Worm (Caenorhabditis elegans): ENCODE measurements around the gene M03C11.1.

ce11 chrIII:10353423-10353822 is 42.5 kb downstream of the M03C11.1 start:
- TF ChIP-seq sox-2 (GFP tag; IDR thresholded peaks at IDR 0.05), result no peak
- no peak for TF ChIP-seq ceh-24 (tag; optimal IDR thresholded peaks at IDR 0.05)
- TF ChIP-seq pqm-1 (tag; optimal IDR thresholded peaks at IDR 0.05), result no peak
- no peak for TF ChIP-seq sox-4 (tag; optimal IDR thresholded peaks at IDR 0.05)
- TF ChIP-seq dmd-4 (tag; optimal IDR thresholded peaks at IDR 0.05; ENCODE audit: borderline replicate concordance), result no peak
- TF ChIP-seq rnt-1 (tag; optimal IDR thresholded peaks at IDR 0.05), result no peak
- TF ChIP-seq nhr-232 (tag; optimal IDR thresholded peaks at IDR 0.05), result no peak
- TF ChIP-seq ceh-22 (tag; optimal IDR thresholded peaks at IDR 0.05), result no peak
- TF ChIP-seq ama-1 (optimal IDR thresholded peaks at IDR 0.05), result no peak
- no peak for TF ChIP-seq nhr-11 (tag; optimal IDR thresholded peaks at IDR 0.05)
- no peak for TF ChIP-seq pros-1 (tag; optimal IDR thresholded peaks at IDR 0.05)

Data from whole organism, late embryonic.